Worm (Caenorhabditis elegans): ENCODE measurements around the gene F19G12.3.
A peak's percentile ranks its signal among the peaks of the same experiment; 100 is the strongest.

The F19G12.3 gene

ce11 chrX:1440161-1440560 lies 15.6 kb downstream of the F19G12.3 start, which contains the start of gene sedl-1:
Gene sedl-1, minus strand, starts transcription at chrX:1440261.
- no peak for TF ChIP-seq R02D3.7 (tag; optimal IDR thresholded peaks at IDR 0.05)
- no peak for TF ChIP-seq lin-39 (tag; optimal IDR thresholded peaks at IDR 0.05)
- no peak for TF ChIP-seq ztf-11 (tag; optimal IDR thresholded peaks at IDR 0.05)
- TF ChIP-seq snpc-4 (tag; optimal IDR thresholded peaks at IDR 0.05), result no peak
- TF ChIP-seq nhr-67 (tag; optimal IDR thresholded peaks at IDR 0.05), result no peak
- no peak for TF ChIP-seq nhr-76 (tag; optimal IDR thresholded peaks at IDR 0.05)
- no peak for TF ChIP-seq nhr-43 (tag; optimal IDR thresholded peaks at IDR 0.05; ENCODE audit: poor library complexity, severe bottlenecking)
- TF ChIP-seq elt-2 (tag; optimal IDR thresholded peaks at IDR 0.05), result no peak
- no peak for TF ChIP-seq sea-2 (GFP tag; optimal IDR thresholded peaks at IDR 0.05)
- TF ChIP-seq nhr-237 (tag; optimal IDR thresholded peaks at IDR 0.05), result no peak

ce11 chrX:1441602-1442183 lies 17.1 kb downstream of the F19G12.3 start:
- TF ChIP-seq nhr-12 (tag; optimal IDR thresholded peaks at IDR 0.05) (no peak), R02D3.7 (tag; optimal IDR thresholded peaks at IDR 0.05) (no peak), elt-2 (tag; optimal IDR thresholded peaks at IDR 0.05) (no peak), fos-1 (tag; optimal IDR thresholded peaks at IDR 0.05) (no peak), nhr-11 (tag; optimal IDR thresholded peaks at IDR 0.05) (no peak), pqm-1 (tag; optimal IDR thresholded peaks at IDR 0.05) (no peak), ceh-16 (tag; optimal IDR thresholded peaks at IDR 0.05) (no peak), zag-1 (tag; optimal IDR thresholded peaks at IDR 0.05) (no peak), nhr-237 (tag; optimal IDR thresholded peaks at IDR 0.05) (no peak), mml-1 (tag; optimal IDR thresholded peaks at IDR 0.05) (no peak)

ce11 chrX:1443556-1444243 lies 19.1 kb downstream of the F19G12.3 start:
- peak; percentile 34 for TF ChIP-seq elt-2 (tag; optimal IDR thresholded peaks at IDR 0.05)
- peak; percentile 21 for TF ChIP-seq nhr-23 (tag; optimal IDR thresholded peaks at IDR 0.05)
- peak; percentile 28 for TF ChIP-seq ceh-28 (tag; optimal IDR thresholded peaks at IDR 0.05)
- TF ChIP-seq aly-2 (tag; optimal IDR thresholded peaks at IDR 0.05), result no peak

- TF ChIP-seq nhr-25 (tag; optimal IDR thresholded peaks at IDR 0.05) (peak; percentile 11), R02D3.7 (tag; optimal IDR thresholded peaks at IDR 0.05) (no peak), jun-1 (tag; optimal IDR thresholded peaks at IDR 0.05) (no peak), lsy-12 (tag; optimal IDR thresholded peaks at IDR 0.05) (peak; percentile 34), ztf-11 (tag; optimal IDR thresholded peaks at IDR 0.05) (no peak), nhr-43 (tag; optimal IDR thresholded peaks at IDR 0.05; ENCODE audit: poor library complexity, severe bottlenecking) (peak; percentile 16), aly-2 (tag; optimal IDR thresholded peaks at IDR 0.05) (no peak), skn-1 (tag; optimal IDR thresholded peaks at IDR 0.05) (no peak), ceh-28 (tag; optimal IDR thresholded peaks at IDR 0.05) (no peak), elt-2 (tag; optimal IDR thresholded peaks at IDR 0.05) (peak; percentile 33), daf-12 (tag; optimal IDR thresholded peaks at IDR 0.05) (no peak), nhr-23 (tag; optimal IDR thresholded peaks at IDR 0.05) (peak; percentile 33), ama-1 (optimal IDR thresholded peaks at IDR 0.05) (peak; percentile 89), elt-1 (tag; optimal IDR thresholded peaks at IDR 0.05) (no peak)
Measured at ce11 chrX:1445696-1446095, 21.1 kb downstream of the F19G12.3 start.

DNA sequence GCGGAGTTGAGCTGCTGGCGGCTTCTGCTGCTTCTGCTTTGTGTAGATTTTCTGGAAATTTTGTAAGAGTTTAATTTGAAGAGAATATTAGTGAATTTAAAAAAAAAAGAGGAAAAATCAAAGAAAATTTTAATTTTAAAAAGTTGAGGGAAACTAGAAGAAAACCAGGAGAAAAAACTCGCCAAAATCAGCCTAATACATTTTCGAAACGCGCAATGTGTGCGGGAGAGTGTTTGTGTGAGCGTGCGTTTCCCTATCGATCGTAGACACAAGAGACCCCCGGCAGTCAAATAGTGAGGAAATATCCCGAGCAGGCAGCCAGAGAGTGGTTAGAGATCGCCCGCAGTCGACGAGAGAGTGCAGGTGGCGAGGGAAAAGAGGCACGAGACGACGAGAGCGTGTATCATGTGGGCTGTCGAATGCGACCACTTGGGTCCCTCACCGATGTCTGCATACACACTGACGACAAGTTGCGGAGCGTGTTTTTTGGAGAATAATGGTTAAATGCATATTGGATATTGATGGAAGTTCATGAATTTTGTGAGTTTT lies 22.1 kb downstream of the F19G12.3 start, which contains the start of gene zfp-3:
TSS of gene zfp-3 (minus strand) at position 51 of the 549 bp plus-strand sequence.
- TF ChIP-seq ama-1 (optimal IDR thresholded peaks at IDR 0.05), result peak; percentile 62
- TF ChIP-seq R02D3.7 (tag; optimal IDR thresholded peaks at IDR 0.05), result peak; percentile 78
- TF ChIP-seq nhr-11 (tag; optimal IDR thresholded peaks at IDR 0.05), result peak; percentile 71
- TF ChIP-seq unc-39 (tag; optimal IDR thresholded peaks at IDR 0.05), result no peak
- TF ChIP-seq elt-3 (tag; optimal IDR thresholded peaks at IDR 0.05), result peak in 1 of 3 experiments; percentile 20
- no peak for TF ChIP-seq nhr-67 (tag; optimal IDR thresholded peaks at IDR 0.05)
- no peak for TF ChIP-seq ztf-4 (tag; optimal IDR thresholded peaks at IDR 0.05)
- no peak for TF ChIP-seq nhr-237 (tag; optimal IDR thresholded peaks at IDR 0.05)
- peak; percentile 90 for TF ChIP-seq unc-62 (GFP tag; optimal IDR thresholded peaks at IDR 0.05)
- peak; percentile 82 for TF ChIP-seq elt-2 (tag; optimal IDR thresholded peaks at IDR 0.05)
- TF ChIP-seq nhr-43 (tag; optimal IDR thresholded peaks at IDR 0.05; ENCODE audit: poor library complexity, severe bottlenecking), result peak; percentile 86
- peak; percentile 79 for TF ChIP-seq egl-5 (tag; optimal IDR thresholded peaks at IDR 0.05)
- no peak for TF ChIP-seq fkh-2 (tag; optimal IDR thresholded peaks at IDR 0.05)
- peak; percentile 14 for TF ChIP-seq ZK546.5 (tag; optimal IDR thresholded peaks at IDR 0.05)
- peak; percentile 87 for TF ChIP-seq lin-15B (tag; optimal IDR thresholded peaks at IDR 0.05)
- TF ChIP-seq nhr-25 (tag; optimal IDR thresholded peaks at IDR 0.05), result peak; percentile 93
- no peak for TF ChIP-seq daf-12 (tag; optimal IDR thresholded peaks at IDR 0.05)
- TF ChIP-seq fkh-10 (GFP tag; optimal IDR thresholded peaks at IDR 0.05), result peak; percentile 88
- peak; percentile 17 for TF ChIP-seq mml-1 (tag; optimal IDR thresholded peaks at IDR 0.05)
- peak; percentile 97 for TF ChIP-seq nfya-1 (tag; optimal IDR thresholded peaks at IDR 0.05; ENCODE audit: insufficient read depth)
- TF ChIP-seq nhr-77 (tag; optimal IDR thresholded peaks at IDR 0.05), result peak; percentile 77
- peak; percentile 82 for TF ChIP-seq snpc-4 (tag; optimal IDR thresholded peaks at IDR 0.05)
- peak; percentile 91 for TF ChIP-seq skn-1 (tag; optimal IDR thresholded peaks at IDR 0.05)
- peak; percentile 78 for TF ChIP-seq sea-2 (GFP tag; optimal IDR thresholded peaks at IDR 0.05)
- TF ChIP-seq ceh-16 (tag; optimal IDR thresholded peaks at IDR 0.05), result no peak
- TF ChIP-seq pha-4 (tag; optimal IDR thresholded peaks at IDR 0.05), result peak; percentile 96
- TF ChIP-seq jun-1 (tag; optimal IDR thresholded peaks at IDR 0.05), result peak; percentile 98
- TF ChIP-seq elt-1 (tag; optimal IDR thresholded peaks at IDR 0.05), result peak; percentile 61

Measured in whole organism, L3 larva.